Worm (Caenorhabditis elegans): ENCODE results near the gene K01A11.1.
"Not testable (repeated sequence)": the region's sequence is repeated elsewhere in the genome, so short reads cannot be mapped to it uniquely, and the experiment has no call there.

K01A11.1 gene

ce11 chrIII:3456226-3456625 lies 24.9 kb upstream of the K01A11.1 start (continued):
- TF ChIP-seq gei-17 (GFP tag; optimal IDR thresholded peaks at IDR 0.05) = peak; percentile 78
- peak; percentile 10 for TF ChIP-seq zim-3 (tag; optimal IDR thresholded peaks at IDR 0.05)
- TF ChIP-seq ceh-58 (GFP tag; IDR thresholded peaks at IDR 0.05) = no peak
- TF ChIP-seq F57A8.1 (GFP tag; optimal IDR thresholded peaks at IDR 0.05) = no peak
- no peak for TF ChIP-seq F39B2.1 (GFP tag; IDR thresholded peaks at IDR 0.05)
- TF ChIP-seq unc-62 (GFP tag; optimal IDR thresholded peaks at IDR 0.05) = peak; percentile 33
- no peak for TF ChIP-seq mxl-1 (tag; optimal IDR thresholded peaks at IDR 0.05)
- TF ChIP-seq tbx-9 (tag; optimal IDR thresholded peaks at IDR 0.05; ENCODE audit: borderline replicate concordance) = no peak
- peak; percentile 96 for TF ChIP-seq Y53G8AR.9 (GFP tag; conservative IDR thresholded peaks at IDR 0.05)
- peak; percentile 90 for TF ChIP-seq F33H1.4 (GFP tag; IDR thresholded peaks at IDR 0.05)
- TF ChIP-seq F10E7.11 (tag; optimal IDR thresholded peaks at IDR 0.05) = peak; percentile 77
- TF ChIP-seq B0019.2 (GFP tag; conservative IDR thresholded peaks at IDR 0.05) = peak; percentile 85
- TF ChIP-seq tbp1 (GFP tag; optimal IDR thresholded peaks at IDR 0.05) = peak; percentile 77
- peak; percentile 91 for TF ChIP-seq egl-18 (GFP tag; IDR thresholded peaks at IDR 0.05)
- peak; percentile 57 for TF ChIP-seq unc-130 (GFP tag; optimal IDR thresholded peaks at IDR 0.05)
- TF ChIP-seq ccch-3 (GFP tag; optimal IDR thresholded peaks at IDR 0.05) = no peak
- TF ChIP-seq athp-1 (tag; optimal IDR thresholded peaks at IDR 0.05) = peak; percentile 93
- TF ChIP-seq mel-28 (tag; optimal IDR thresholded peaks at IDR 0.05; ENCODE audit: borderline replicate concordance) = peak; percentile 41
- peak; percentile 96 for TF ChIP-seq pha-4 (tag; optimal IDR thresholded peaks at IDR 0.05)
- peak; percentile 97 for TF ChIP-seq ceh-27 (GFP tag; optimal IDR thresholded peaks at IDR 0.05)
- TF ChIP-seq sptf-2 (GFP tag; optimal IDR thresholded peaks at IDR 0.05) = no peak
- TF ChIP-seq die-1 (tag; optimal IDR thresholded peaks at IDR 0.05) = no peak
- no peak for TF ChIP-seq egrh-3 (GFP tag; IDR thresholded peaks at IDR 0.05)
- TF ChIP-seq hlh-12 (tag; optimal IDR thresholded peaks at IDR 0.05) = no peak
- TF ChIP-seq T26A5.8 (tag; optimal IDR thresholded peaks at IDR 0.05) = no peak
- peak; percentile 73 for TF ChIP-seq hsf-1 (GFP tag; IDR thresholded peaks at IDR 0.05)
- TF ChIP-seq mcd-1 (GFP tag; IDR thresholded peaks at IDR 0.05) = peak; percentile 100
- TF ChIP-seq hmg-1.2 (GFP tag; IDR thresholded peaks at IDR 0.05) = peak; percentile 99
- TF ChIP-seq dox-1 (GFP tag; IDR thresholded peaks at IDR 0.05) = peak; percentile 94
- no peak for TF ChIP-seq nfya-1 (tag; optimal IDR thresholded peaks at IDR 0.05; ENCODE audit: borderline replicate concordance, insufficient read depth)
- peak; percentile 90 for TF ChIP-seq let-526 (GFP tag; IDR thresholded peaks at IDR 0.05)

ce11 chrIII:3454045-3454444 lies 22.8 kb upstream of the K01A11.1 start, which contains the start of gene C34C12.1:
C34C12.1 (plus strand) TSS chrIII:3454345.
- not testable (repeated sequence) for TF ChIP-seq zfh-2 (GFP tag; conservative IDR thresholded peaks at IDR 0.05); nhr-120 (GFP tag; IDR thresholded peaks at IDR 0.05); let-526 (GFP tag; IDR thresholded peaks at IDR 0.05)

ce11 chrIII:3453486-3453885 lies 22.2 kb upstream of the K01A11.1 start, which contains the start of gene C34C12.2:
C34C12.2 (plus strand) TSS chrIII:3453786.
- not testable (repeated sequence) for TF ChIP-seq zim-3 (tag; optimal IDR thresholded peaks at IDR 0.05); F39B2.1 (GFP tag; IDR thresholded peaks at IDR 0.05); zfh-2 (GFP tag; conservative IDR thresholded peaks at IDR 0.05)

ce11 chrIII:3452563-3453210 lies 21.4 kb upstream of the K01A11.1 start, which contains the start of the genes K01A11.3 and C34C12.12:
K01A11.3 (minus strand) TSS chrIII:3452613.
C34C12.12 (plus strand) TSS chrIII:3453194.
- TF ChIP-seq F37B4.10 (GFP tag; IDR thresholded peaks at IDR 0.05) = 0 out of 2 replicates have a peak, but pooled peaks have one; percentile 27
- TF ChIP-seq ama-1 (optimal IDR thresholded peaks at IDR 0.05) = no peak
- no peak for TF ChIP-seq ama-1 (GFP tag; optimal IDR thresholded peaks at IDR 0.05)
- TF ChIP-seq zfh-2 (GFP tag; conservative IDR thresholded peaks at IDR 0.05) = 0 out of 2 replicates have a peak, but pooled peaks have one; percentile 21
